Worm (Caenorhabditis elegans) whole organism, mixed stage, embryonic: Measurements from ENCODE around the gene sdz-4.
"Not testable (repeated sequence)": the region's sequence is repeated elsewhere in the genome, so short reads cannot be mapped to it uniquely, and the experiment has no call there.

Source experiments
- M03D4.4 ChIP-seq: sonication (generic microtip); optimal IDR thresholded peaks from 2 replicates; lab custom pipeline; 2017; ENCODE audit warnings: mild to moderate bottlenecking, missing genetic modification characterization, missing compliant biosample characterization
- bed-3 ChIP-seq: fragments of 200-800 bp; sonication (Bioruptor generic); optimal IDR thresholded peaks from 3 replicates; lab custom pipeline; 2018; ENCODE audit warnings: mild to moderate bottlenecking, missing genetic modification characterization, moderate library complexity, missing compliant biosample characterization
- blmp-1 ChIP-seq: fragments of 150-350 bp; optimal IDR thresholded peaks from 2 replicates; lab custom pipeline; 2014; ENCODE audit warnings: missing biosample characterization, missing genetic modification characterization
- ceh-39 ChIP-seq: fragments of 150-350 bp; optimal IDR thresholded peaks from 2 replicates; lab custom pipeline; 2014; ENCODE audit warnings: missing biosample characterization, missing genetic modification characterization
- ceh-43 ChIP-seq: fragments of 200-800 bp; sonication (Bioruptor generic); optimal IDR thresholded peaks from 2 replicates; lab custom pipeline; 2018; ENCODE audit warnings: mild to moderate bottlenecking, missing genetic modification characterization, moderate library complexity, missing compliant biosample characterization
- ceh-83 ChIP-seq: fragments of 200-800 bp; sonication (Bioruptor generic); optimal IDR thresholded peaks from 2 replicates; lab custom pipeline; 2018; ENCODE audit warnings: mild to moderate bottlenecking, missing genetic modification characterization, missing compliant biosample characterization
- ces-1 ChIP-seq: fragments of 150-350 bp; optimal IDR thresholded peaks from 2 replicates; lab custom pipeline; 2014; ENCODE audit warnings: missing biosample characterization, missing genetic modification reagents, missing genetic modification characterization
- cnd-1 ChIP-seq: fragments of 200-800 bp; sonication (Bioruptor generic); optimal IDR thresholded peaks from 2 replicates; lab custom pipeline; 2018; ENCODE audit warnings: mild to moderate bottlenecking, missing genetic modification characterization, missing compliant biosample characterization
- drap-1 ChIP-seq: fragments of 200-800 bp; sonication (Bioruptor generic); optimal IDR thresholded peaks from 3 replicates; lab custom pipeline; 2018; ENCODE audit warnings: mild to moderate bottlenecking, missing genetic modification characterization, missing compliant biosample characterization
- elt-3 ChIP-seq: fragments of 150-350 bp; optimal IDR thresholded peaks from 2 replicates; lab custom pipeline; 2014; ENCODE audit warnings: missing biosample characterization, missing genetic modification characterization
- flh-1 ChIP-seq: fragments of 200-800 bp; sonication (Bioruptor generic); optimal IDR thresholded peaks from 2 replicates; lab custom pipeline; 2018; ENCODE audit warnings: mild to moderate bottlenecking, missing genetic modification characterization, moderate library complexity, missing compliant biosample characterization
- ham-2 ChIP-seq: fragments of 200-800 bp; sonication (Bioruptor generic); optimal IDR thresholded peaks from 2 replicates; lab custom pipeline; 2018; ENCODE audit warnings: mild to moderate bottlenecking, missing genetic modification characterization, missing compliant biosample characterization
- hlh-1 ChIP-seq: fragments of 150-350 bp; optimal IDR thresholded peaks from 2 replicates; lab custom pipeline; 2014; ENCODE audit warnings: missing biosample characterization, missing genetic modification reagents, missing genetic modification characterization
- lin-32 ChIP-seq: fragments of 200-800 bp; sonication (Bioruptor generic); optimal IDR thresholded peaks from 2 replicates; lab custom pipeline; 2018; ENCODE audit warnings: mild to moderate bottlenecking, missing genetic modification characterization, missing compliant biosample characterization
- mls-2 ChIP-seq: sonication (generic microtip); optimal IDR thresholded peaks from 2 replicates; lab custom pipeline; 2016; ENCODE audit warnings: mild to moderate bottlenecking, missing genetic modification characterization, moderate library complexity, missing compliant biosample characterization
- nhr-12 ChIP-seq: fragments of 150-350 bp; optimal IDR thresholded peaks from 2 replicates; lab custom pipeline; 2014; ENCODE audit warnings: missing biosample characterization, missing genetic modification characterization
- nhr-2 ChIP-seq: fragments of 150-350 bp; optimal IDR thresholded peaks from 2 replicates; lab custom pipeline; 2014; ENCODE audit warnings: missing biosample characterization, missing genetic modification characterization
- nhr-237 ChIP-seq: fragments of 150-350 bp; optimal IDR thresholded peaks from 2 replicates; lab custom pipeline; 2014; ENCODE audit warnings: missing biosample characterization, missing genetic modification characterization
- nhr-28 ChIP-seq: fragments of 150-350 bp; optimal IDR thresholded peaks from 2 replicates; lab custom pipeline; 2014; ENCODE audit warnings: missing biosample characterization, missing genetic modification characterization
- nhr-76 ChIP-seq: sonication (generic microtip); optimal IDR thresholded peaks from 2 replicates; lab custom pipeline; 2017; ENCODE audit warnings: missing biosample characterization, missing genetic modification characterization
- pha-4 ChIP-seq: fragments of 150-350 bp; optimal IDR thresholded peaks from 2 replicates; lab custom pipeline; 2018; ENCODE audit warnings: missing biosample characterization, missing genetic modification reagents, missing genetic modification characterization
- sem-2 ChIP-seq: fragments of 200-800 bp; sonication (Bioruptor generic); optimal IDR thresholded peaks from 2 replicates; lab custom pipeline; 2018; ENCODE audit warnings: mild to moderate bottlenecking, missing genetic modification characterization, missing compliant biosample characterization
- snpc-4 ChIP-seq: fragments of 150-350 bp; optimal IDR thresholded peaks from 2 replicates; lab custom pipeline; 2014; ENCODE audit warnings: missing biosample characterization, missing genetic modification characterization
- tbx-8 ChIP-seq: fragments of 200-800 bp; sonication (Bioruptor generic); optimal IDR thresholded peaks from 2 replicates; lab custom pipeline; 2018; ENCODE audit warnings: mild to moderate bottlenecking, missing genetic modification characterization, moderate library complexity, missing compliant biosample characterization
- unc-39 ChIP-seq: fragments of 150-350 bp; optimal IDR thresholded peaks from 2 replicates; lab custom pipeline; 2014; ENCODE audit warnings: missing biosample characterization, missing genetic modification characterization
- unc-62 ChIP-seq: fragments of 150-350 bp; optimal IDR thresholded peaks from 2 replicates; lab custom pipeline; 2014; ENCODE audit warnings: missing biosample characterization, missing genetic modification reagents, missing genetic modification characterization
- zip-8 ChIP-seq: fragments of 150-350 bp; optimal IDR thresholded peaks from 2 replicates; lab custom pipeline; 2014; ENCODE audit warnings: missing biosample characterization, missing genetic modification characterization

Gene sdz-4

ce11 chrII:966962-967361 is 8.2 kb downstream of the sdz-4 start, which contains the start of gene fbxc-18:
TSS of gene fbxc-18 (minus strand) at chrII:967062.
- TF ChIP-seq sem-2; unc-39; mls-2 (tag; lab: Kevin White, UChicago): not testable (repeated sequence)

- not testable (repeated sequence) for TF ChIP-seq sem-2, snpc-4, flh-1
These were observed 9.4 kb downstream of the sdz-4 start, which contains the start of gene C32B5.6 for ce11 chrII:968106-968505. TSS of gene C32B5.6 (plus strand) at chrII:968406.

- no peak for TF ChIP-seq unc-62 (GFP tag; lab: Kevin White, UChicago)
- no peak for TF ChIP-seq blmp-1 (tag; lab: Kevin White, UChicago)
- TF ChIP-seq nhr-2 (tag; lab: Kevin White, UChicago), result no peak
- no peak for TF ChIP-seq nhr-237
- TF ChIP-seq nhr-76, result no peak
These were observed 14.1 kb downstream of the sdz-4 start, which contains the start of gene C32B5.15 for ce11 chrII:972850-973249. TSS of gene C32B5.15 (minus strand) at chrII:972950.

ce11 chrII:973999-974398 is 15.3 kb downstream of the sdz-4 start, which contains the start of gene fbxc-14:
TSS of gene fbxc-14 (plus strand) at chrII:974299.
- TF ChIP-seq sem-2 (no peak), flh-1 (no peak), lin-32 (no peak), tbx-8 (GFP tag; lab: Kevin White, UChicago) (no peak), nhr-76 (no peak), ceh-43 (GFP tag; lab: Kevin White, UChicago) (no peak), mls-2 (tag; lab: Kevin White, UChicago) (no peak), ceh-83 (no peak), cnd-1 (no peak), nhr-237 (no peak), nhr-28 (tag; lab: Kevin White, UChicago) (no peak)

ce11 chrII:979135-979534 is 20.4 kb downstream of the sdz-4 start, which contains the start of the genes fbxc-17 and fbxc-15:
TSS of gene fbxc-17 (minus strand) at chrII:979235.
TSS of gene fbxc-15 (plus strand) at chrII:979423.
- TF ChIP-seq tbx-8 (GFP tag; lab: Kevin White, UChicago), result no peak
- no peak for TF ChIP-seq lin-32
- no peak for TF ChIP-seq ceh-43 (GFP tag; lab: Kevin White, UChicago)
- TF ChIP-seq cnd-1, result no peak
- TF ChIP-seq nhr-76, result no peak
- TF ChIP-seq elt-3 (tag; lab: Kevin White, UChicago), result no peak
- TF ChIP-seq ceh-83, result no peak
- no peak for TF ChIP-seq M03D4.4 (tag; lab: Kevin White, UChicago)
- TF ChIP-seq nhr-28 (tag; lab: Kevin White, UChicago), result no peak
- TF ChIP-seq bed-3 (GFP tag; lab: Kevin White, UChicago), result no peak
- TF ChIP-seq hlh-1 (tag; lab: Kevin White, UChicago), result no peak
- TF ChIP-seq ces-1 (GFP tag; lab: Kevin White, UChicago), result no peak
- no peak for TF ChIP-seq ham-2 (GFP tag; lab: Kevin White, UChicago)
- TF ChIP-seq ceh-39 (tag; lab: Kevin White, UChicago), result no peak
- no peak for TF ChIP-seq blmp-1 (tag; lab: Kevin White, UChicago)
- TF ChIP-seq mls-2 (tag; lab: Kevin White, UChicago), result no peak
- TF ChIP-seq pha-4 (tag; lab: Kevin White, UChicago), result no peak
- no peak for TF ChIP-seq drap-1 (GFP tag; lab: Kevin White, UChicago)

ce11 chrII:982842-983241 is 24.1 kb downstream of the sdz-4 start, which contains the start of gene srh-274:
TSS of gene srh-274 (plus strand) at chrII:983142.
- TF ChIP-seq unc-62 (GFP tag; lab: Kevin White, UChicago), result no peak
- no peak for TF ChIP-seq M03D4.4 (tag; lab: Kevin White, UChicago)
- no peak for TF ChIP-seq ceh-83
- TF ChIP-seq cnd-1, result no peak
- TF ChIP-seq nhr-28 (tag; lab: Kevin White, UChicago), result no peak
- TF ChIP-seq ceh-43 (GFP tag; lab: Kevin White, UChicago), result no peak
- TF ChIP-seq tbx-8 (GFP tag; lab: Kevin White, UChicago), result no peak
- TF ChIP-seq unc-39, result no peak
- TF ChIP-seq lin-32, result no peak
- no peak for TF ChIP-seq blmp-1 (tag; lab: Kevin White, UChicago)
- no peak for TF ChIP-seq ces-1 (GFP tag; lab: Kevin White, UChicago)
- no peak for TF ChIP-seq nhr-12 (tag; lab: Kevin White, UChicago)
- no peak for TF ChIP-seq nhr-2 (tag; lab: Kevin White, UChicago)
- TF ChIP-seq zip-8 (tag; lab: Kevin White, UChicago), result no peak
- TF ChIP-seq, all 35 proteins: peak for 0
